Fruit fly (Drosophila melanogaster) whole organism, prepupa: ENCODE results near the gene Sec16.

Experiments used
- Blimp-1 ChIP-seq: fragments of 200-800 bp; sonication (Bioruptor generic); optimal IDR thresholded peaks from 3 replicates; lab custom pipeline; 2017; ENCODE audit warnings: missing biosample characterization, missing genetic modification characterization, mild to moderate bottlenecking, moderate library complexity, missing genetic modification reagents
- CG10669 ChIP-seq: fragments of 200-800 bp; sonication (Bioruptor generic); optimal IDR thresholded peaks from 3 replicates; lab custom pipeline; 2018; ENCODE audit warnings: missing biosample characterization, mild to moderate bottlenecking, missing genetic modification characterization, moderate library complexity
- CG11294 ChIP-seq: fragments of 200-800 bp; sonication (Bioruptor generic); IDR thresholded peaks from 2 replicates; pipeline ENCODE4 v1.3.6; 2022; ENCODE audit warnings: missing biosample characterization, missing genetic modification characterization
- CG15336 ChIP-seq: fragments of 200-800 bp; sonication (Bioruptor generic); IDR thresholded peaks from 2 replicates; pipeline ENCODE4 v1.3.6; 2022; ENCODE audit warnings: missing biosample characterization, missing genetic modification characterization
- CG1621 ChIP-seq: fragments of 200-800 bp; sonication (Bioruptor generic); optimal IDR thresholded peaks from 3 replicates; lab custom pipeline; 2018; ENCODE audit warnings: missing biosample characterization, mild to moderate bottlenecking, missing genetic modification characterization
- CG3032 ChIP-seq: fragments of 200-800 bp; optimal IDR thresholded peaks from 2 replicates; lab custom pipeline; 2019; ENCODE audit warnings: missing biosample characterization, mild to moderate bottlenecking, missing genetic modification characterization, moderate library complexity
- CG31627 ChIP-seq: fragments of 200-800 bp; sonication (Bioruptor generic); optimal IDR thresholded peaks from 3 replicates; lab custom pipeline; 2016; ENCODE audit warnings: missing biosample characterization, missing genetic modification characterization
- CG32006 ChIP-seq: fragments of 200-800 bp; sonication (Bioruptor generic); optimal IDR thresholded peaks from 3 replicates; lab custom pipeline; 2017; ENCODE audit warnings: missing biosample characterization, mild to moderate bottlenecking, missing genetic modification characterization
- CG3919 ChIP-seq: fragments of 200-800 bp; sonication (Bioruptor generic); optimal IDR thresholded peaks from 3 replicates; lab custom pipeline; 2016; ENCODE audit warnings: missing biosample characterization, missing genetic modification characterization
- CG6163 ChIP-seq: fragments of 200-800 bp; sonication (Bioruptor generic); IDR thresholded peaks from 3 replicates; pipeline ENCODE4 v1.3.6; 2022; ENCODE audit warnings: missing biosample characterization, missing genetic modification characterization
- CG6276 ChIP-seq: fragments of 200-800 bp; sonication (Bioruptor generic); optimal IDR thresholded peaks from 2 replicates; lab custom pipeline; 2017; ENCODE audit warnings: missing biosample characterization, mild to moderate bottlenecking, missing genetic modification characterization
- CG6808 ChIP-seq: fragments of 200-800 bp; sonication (Bioruptor generic); optimal IDR thresholded peaks from 3 replicates; lab custom pipeline; 2017; ENCODE audit warnings: missing biosample characterization, missing genetic modification characterization, mild to moderate bottlenecking, moderate library complexity, missing genetic modification reagents
- CG6854 ChIP-seq: fragments of 200-800 bp; sonication (Bioruptor generic); optimal IDR thresholded peaks from 2 replicates; lab custom pipeline; 2017; ENCODE audit warnings: missing biosample characterization, mild to moderate bottlenecking, missing genetic modification characterization
- CG7368 ChIP-seq: fragments of 200-800 bp; sonication (Bioruptor generic); optimal IDR thresholded peaks from 3 replicates; lab custom pipeline; 2016; ENCODE audit warnings: missing biosample characterization, missing genetic modification characterization
- CG8119 ChIP-seq: fragments of 200-800 bp; sonication (Bioruptor generic); IDR thresholded peaks from 3 replicates; pipeline ENCODE4 v1.3.6; 2022; ENCODE audit warnings: missing biosample characterization, missing genetic modification characterization
- CG8319 ChIP-seq: fragments of 200-800 bp; sonication (Bioruptor generic); optimal IDR thresholded peaks from 3 replicates; lab custom pipeline; 2016; ENCODE audit warnings: missing biosample characterization, missing genetic modification characterization
- CG9139 ChIP-seq: fragments of 200-800 bp; sonication (Bioruptor generic); optimal IDR thresholded peaks from 3 replicates; lab custom pipeline; 2017; ENCODE audit warnings: missing biosample characterization, mild to moderate bottlenecking, missing genetic modification characterization
- Eip78C ChIP-seq: fragments of 200-800 bp; sonication (Bioruptor generic); peaks from one replicate; lab custom pipeline; 2016; ENCODE audit warnings: missing biosample characterization, missing genetic modification characterization
- Eip93F ChIP-seq: fragments of 200-800 bp; sonication (Bioruptor generic); optimal IDR thresholded peaks from 2 replicates; lab custom pipeline; 2016; ENCODE audit warnings: missing biosample characterization, mild to moderate bottlenecking, missing genetic modification characterization
- Ets21C ChIP-seq: fragments of 200-800 bp; sonication (Bioruptor generic); optimal IDR thresholded peaks from 3 replicates; lab custom pipeline; 2016; ENCODE audit warnings: missing biosample characterization, missing genetic modification characterization
- Ets96B ChIP-seq: fragments of 200-800 bp; optimal IDR thresholded peaks from 2 replicates; lab custom pipeline; 2019; ENCODE audit warnings: missing biosample characterization, mild to moderate bottlenecking, missing genetic modification characterization, moderate library complexity
- Gug ChIP-seq: fragments of 200-800 bp; sonication (Bioruptor generic); IDR thresholded peaks from 2 replicates; pipeline ENCODE4 v1.3.6; 2022; ENCODE audit warnings: missing biosample characterization, missing genetic modification characterization
- Hr38 ChIP-seq: sonication (Bioruptor generic); optimal IDR thresholded peaks from 2 replicates; lab custom pipeline; 2016; ENCODE audit warnings: missing biosample characterization, missing genetic modification characterization
- Hr39 ChIP-seq: fragments of 200-800 bp; sonication (Bioruptor generic); optimal IDR thresholded peaks from 2 replicates; lab custom pipeline; 2016; ENCODE audit warnings: missing biosample characterization, missing genetic modification characterization
- Hr4 ChIP-seq: fragments of 200-800 bp; sonication (Bioruptor generic); optimal IDR thresholded peaks from 3 replicates; lab custom pipeline; 2016; ENCODE audit warnings: missing biosample characterization, missing genetic modification characterization
- Lpt ChIP-seq: fragments of 200-800 bp; sonication (Bioruptor generic); optimal IDR thresholded peaks from 3 replicates; lab custom pipeline; 2016; ENCODE audit warnings: missing biosample characterization, missing genetic modification characterization
- Met ChIP-seq: fragments of 200-800 bp; sonication (Bioruptor generic); optimal IDR thresholded peaks from 3 replicates; lab custom pipeline; 2016; ENCODE audit warnings: missing biosample characterization, missing genetic modification characterization
- OdsH ChIP-seq: fragments of 200-800 bp; sonication (Bioruptor generic); optimal IDR thresholded peaks from 3 replicates; lab custom pipeline; 2016; ENCODE audit warnings: missing biosample characterization, missing genetic modification characterization
- Smox ChIP-seq: fragments of 200-800 bp; sonication (Bioruptor generic); optimal IDR thresholded peaks from 3 replicates; lab custom pipeline; 2016; ENCODE audit warnings: missing biosample characterization, missing genetic modification characterization
- Sox102F ChIP-seq: fragments of 200-800 bp; sonication (Bioruptor generic); optimal IDR thresholded peaks from 2 replicates; lab custom pipeline; 2016; ENCODE audit warnings: missing biosample characterization, mild to moderate bottlenecking, missing genetic modification characterization
- Sox14 ChIP-seq: fragments of 200-800 bp; sonication (Bioruptor generic); optimal IDR thresholded peaks from 3 replicates; lab custom pipeline; 2016; ENCODE audit warnings: missing biosample characterization, missing genetic modification characterization
- Sox15 ChIP-seq: fragments of 200-800 bp; sonication (Bioruptor generic); optimal IDR thresholded peaks from 3 replicates; lab custom pipeline; 2016; ENCODE audit warnings: missing biosample characterization, missing genetic modification characterization
- achi ChIP-seq: fragments of 200-800 bp; sonication (Bioruptor generic); optimal IDR thresholded peaks from 3 replicates; lab custom pipeline; 2016; ENCODE audit warnings: missing biosample characterization, missing genetic modification characterization
- acj6 ChIP-seq: fragments of 200-800 bp; sonication (Bioruptor generic); optimal IDR thresholded peaks from 3 replicates; lab custom pipeline; 2016; ENCODE audit warnings: missing biosample characterization, missing genetic modification characterization
- cyc ChIP-seq: fragments of 200-800 bp; sonication (Bioruptor generic); optimal IDR thresholded peaks from 3 replicates; lab custom pipeline; 2016; ENCODE audit warnings: missing biosample characterization, missing genetic modification characterization
- dac ChIP-seq: fragments of 200-800 bp; sonication (Bioruptor generic); optimal IDR thresholded peaks from 2 replicates; lab custom pipeline; 2017; ENCODE audit warnings: missing biosample characterization, mild to moderate bottlenecking, missing genetic modification characterization
- dsx ChIP-seq: fragments of 200-800 bp; optimal IDR thresholded peaks from 3 replicates; lab custom pipeline; 2019; ENCODE audit warnings: missing biosample characterization, mild to moderate bottlenecking, missing genetic modification characterization, moderate library complexity; ENCODE audit not compliant: poor library complexity, severe bottlenecking
- eg ChIP-seq: fragments of 200-800 bp; sonication (Bioruptor generic); IDR thresholded peaks from 3 replicates; pipeline ENCODE4 v1.3.6; 2022; ENCODE audit warnings: missing biosample characterization, missing genetic modification characterization
- esn ChIP-seq: fragments of 200-800 bp; sonication (Bioruptor generic); optimal IDR thresholded peaks from 2 replicates; lab custom pipeline; 2016; ENCODE audit warnings: missing biosample characterization, mild to moderate bottlenecking, missing genetic modification characterization, moderate library complexity
- fd59A ChIP-seq: fragments of 200-800 bp; sonication (Bioruptor generic); optimal IDR thresholded peaks from 2 replicates; lab custom pipeline; 2017; ENCODE audit warnings: missing biosample characterization, mild to moderate bottlenecking, missing genetic modification characterization, missing genetic modification reagents
- fd85E ChIP-seq: fragments of 200-800 bp; sonication (Bioruptor generic); optimal IDR thresholded peaks from 3 replicates; lab custom pipeline; 2016; ENCODE audit warnings: missing biosample characterization, missing genetic modification characterization
- fkh ChIP-seq: fragments of 200-800 bp; sonication (Bioruptor generic); optimal IDR thresholded peaks from 3 replicates; lab custom pipeline; 2017; ENCODE audit warnings: missing biosample characterization, mild to moderate bottlenecking, missing genetic modification characterization, moderate library complexity
- lz ChIP-seq: fragments of 200-800 bp; sonication (Bioruptor generic); optimal IDR thresholded peaks from 3 replicates; lab custom pipeline; 2016; ENCODE audit warnings: missing biosample characterization, missing genetic modification characterization
- net ChIP-seq: fragments of 200-800 bp; sonication (Bioruptor generic); optimal IDR thresholded peaks from 3 replicates; lab custom pipeline; 2016; ENCODE audit warnings: missing biosample characterization, missing genetic modification characterization
- pdm3 ChIP-seq: fragments of 200-800 bp; sonication (Bioruptor generic); optimal IDR thresholded peaks from 3 replicates; lab custom pipeline; 2016; ENCODE audit warnings: missing biosample characterization, missing genetic modification characterization
- salr ChIP-seq, 2 experiments: fragments of 200-800 bp; sonication (Bioruptor generic); optimal IDR thresholded peaks; 3 replicates each; lab custom pipeline; 2016 to 2018; ENCODE audit warnings: missing biosample characterization in 2 of 2, missing genetic modification characterization in 2 of 2, mild to moderate bottlenecking in 1 of 2
- spab ChIP-seq: fragments of 200-800 bp; sonication (Bioruptor generic); optimal IDR thresholded peaks from 2 replicates; lab custom pipeline; 2017; ENCODE audit warnings: missing biosample characterization, mild to moderate bottlenecking, missing genetic modification characterization, missing genetic modification reagents
- ss ChIP-seq, 2 experiments: fragments of 200-800 bp; sonication (Bioruptor generic); optimal IDR thresholded peaks; 2 replicates in 1 of 2; 3 replicates in 1 of 2; lab custom pipeline; 2017 to 2018; ENCODE audit warnings: mild to moderate bottlenecking in 2 of 2, missing biosample characterization in 2 of 2, missing genetic modification characterization in 2 of 2, moderate library complexity in 1 of 2
- svp ChIP-seq: fragments of 200-800 bp; sonication (Bioruptor generic); peaks from one replicate; lab custom pipeline; 2016; ENCODE audit warnings: missing biosample characterization, missing genetic modification characterization
- topi ChIP-seq: fragments of 200-800 bp; sonication (Bioruptor generic); optimal IDR thresholded peaks from 3 replicates; lab custom pipeline; 2016; ENCODE audit warnings: missing biosample characterization, missing genetic modification characterization

Sec16 gene

dm6 chrX:12653574-12653973, 57.7 kb downstream of the Sec16 start, which contains the start of gene CkIalpha (continued):
- TF ChIP-seq Ets21C (GFP tag; lab: Kevin White, UChicago) (peak; percentile 25), CG9139 (GFP tag; lab: Kevin White, UChicago) (no peak), eg (GFP tag; lab: Robert Waterston, UW) (no peak)

dm6 chrX:12654288-12654729, 58.5 kb downstream of the Sec16 start:
- no peak for TF ChIP-seq CG10669
- no peak for TF ChIP-seq acj6 (GFP tag; lab: Kevin White, UChicago)
- TF ChIP-seq Eip93F (GFP tag; lab: Kevin White, UChicago): no peak
- TF ChIP-seq achi (GFP tag; lab: Kevin White, UChicago): peak; percentile 15
- no peak for TF ChIP-seq Ets21C (GFP tag; lab: Kevin White, UChicago)
- TF ChIP-seq pdm3 (GFP tag; lab: Kevin White, UChicago): no peak
- no peak for TF ChIP-seq OdsH (GFP tag; lab: Kevin White, UChicago)
- peak; percentile 20 for TF ChIP-seq CG32006
- TF ChIP-seq Hr39 (GFP tag; lab: Kevin White, UChicago): no peak
- no peak for TF ChIP-seq CG7368 (GFP tag; lab: Kevin White, UChicago)
- TF ChIP-seq dac (GFP tag; lab: Kevin White, UChicago): no peak
- TF ChIP-seq CG6276: no peak
- peak; percentile 41 for TF ChIP-seq Sox102F
- no peak for TF ChIP-seq CG15336 (GFP tag; lab: Robert Waterston, UW)
- TF ChIP-seq CG3919 (GFP tag; lab: Kevin White, UChicago): no peak
- TF ChIP-seq spab (GFP tag; lab: Kevin White, UChicago): no peak
- peak; percentile 53 for TF ChIP-seq fd85E (GFP tag; lab: Kevin White, UChicago)
- peak; percentile 31 for TF ChIP-seq dsx (GFP tag; lab: Kevin White, UChicago)
- TF ChIP-seq esn (GFP tag; lab: Kevin White, UChicago): peak; percentile 30
- TF ChIP-seq CG8319 (GFP tag; lab: Kevin White, UChicago): no peak
- TF ChIP-seq CG6854 (GFP tag; lab: Kevin White, UChicago): peak; percentile 47
- peak; percentile 1 for TF ChIP-seq Ets96B (tag; lab: Kevin White, UChicago)
- TF ChIP-seq CG31627: no peak
- TF ChIP-seq CG8119 (GFP tag; lab: Robert Waterston, UW): no peak
- TF ChIP-seq CG9139 (GFP tag; lab: Kevin White, UChicago): peak; percentile 28
- no peak for TF ChIP-seq net
- TF ChIP-seq Met (GFP tag; lab: Kevin White, UChicago): no peak
- TF ChIP-seq eg (GFP tag; lab: Robert Waterston, UW): 0 out of 3 replicates have a peak, but pooled peaks have one; percentile 13
- peak; percentile 34; the same call in 1 of the 3 replicates for TF ChIP-seq CG6163
- no peak for TF ChIP-seq Smox (GFP tag; lab: Kevin White, UChicago)
- TF ChIP-seq ss (GFP tag; optimal IDR thresholded peaks at IDR 0.05; lab: Kevin White, UChicago): peak; percentile 56 to 62
- TF ChIP-seq fd59A (GFP tag; lab: Kevin White, UChicago): no peak
- peak; percentile 23 for TF ChIP-seq Lpt (GFP tag; lab: Kevin White, UChicago)
- TF ChIP-seq salr (GFP tag; optimal IDR thresholded peaks at IDR 0.05; lab: Kevin White, UChicago): no peak
- TF ChIP-seq CG1621 (tag; lab: Kevin White, UChicago): peak; percentile 78
- peak; percentile 13 for TF ChIP-seq CG3032 (tag; lab: Kevin White, UChicago)
- no peak for TF ChIP-seq Sox15 (GFP tag; lab: Kevin White, UChicago)
- TF ChIP-seq topi (GFP tag; lab: Kevin White, UChicago): no peak
- TF ChIP-seq lz (GFP tag; lab: Kevin White, UChicago): no peak
- no peak for TF ChIP-seq Hr4 (GFP tag; lab: Kevin White, UChicago)
- peak; percentile 70 for TF ChIP-seq Sox14 (GFP tag; lab: Kevin White, UChicago)
- no peak for TF ChIP-seq cyc (GFP tag; lab: Kevin White, UChicago)
- TF ChIP-seq fkh (GFP tag; lab: Kevin White, UChicago): peak; percentile 62
- TF ChIP-seq CG11294: no peak
- peak; percentile 61 for TF ChIP-seq Eip78C (GFP tag; lab: Kevin White, UChicago)
- no peak for TF ChIP-seq Gug (GFP tag; lab: Robert Waterston, UW)
- no peak for TF ChIP-seq Hr38
- peak; percentile 25 for TF ChIP-seq CG6808 (GFP tag; lab: Kevin White, UChicago)
- TF ChIP-seq Blimp-1 (GFP tag; lab: Kevin White, UChicago): no peak
- TF ChIP-seq svp (GFP tag; lab: Kevin White, UChicago): peak; percentile 96
